Fruit fly (Drosophila melanogaster): ENCODE data around the gene Cox11.

dm6 chr2L:5479128-5479527 lies 47.6 kb upstream of the Cox11 start:
- TF ChIP-seq Sin3A (optimal IDR thresholded peaks at IDR 0.05), result no peak
- no peak for TF ChIP-seq insv (optimal IDR thresholded peaks at IDR 0.05)
- TF ChIP-seq ttk (optimal IDR thresholded peaks at IDR 0.05), result no peak
- TF ChIP-seq Myc (optimal IDR thresholded peaks at IDR 0.05), result no peak
- TF ChIP-seq psq (optimal IDR thresholded peaks at IDR 0.05), result no peak
- no peak for TF ChIP-seq h (optimal IDR thresholded peaks at IDR 0.05)

All from Kc167 (cell line).